Fruit fly (Drosophila melanogaster) Kc167 (cell line): ENCODE data around the gene Con.

Experiments used
- Myc ChIP-seq: fragments of >200 bp; optimal IDR thresholded peaks from 2 replicates; lab custom pipeline; 2017; ENCODE audit warnings: missing external identifiers
- Sin3A ChIP-seq: fragments of >200 bp; optimal IDR thresholded peaks from 2 replicates; lab custom pipeline; 2018; ENCODE audit warnings: missing external identifiers
- h ChIP-seq: fragments of >200 bp; optimal IDR thresholded peaks from 3 replicates; lab custom pipeline; 2018; ENCODE audit warnings: missing external identifiers
- insv ChIP-seq: fragments of >200 bp; optimal IDR thresholded peaks from 3 replicates; lab custom pipeline; 2018; ENCODE audit warnings: missing external identifiers
- psq ChIP-seq: fragments of >200 bp; optimal IDR thresholded peaks from 2 replicates; lab custom pipeline; 2017; ENCODE audit warnings: missing external identifiers
- ttk ChIP-seq: sonication (Bioruptor generic); optimal IDR thresholded peaks from 2 replicates; lab custom pipeline; 2017; ENCODE audit warnings: missing external identifiers

The Con gene

dm6 chr3L:4978945-4979344, 99.9 kb downstream of the Con start:
- TF ChIP-seq psq (lab: Kevin White, UChicago): no peak
- no peak for TF ChIP-seq Sin3A (lab: Kevin White, UChicago)
- TF ChIP-seq Myc (lab: Kevin White, UChicago): no peak
- TF ChIP-seq h (lab: Kevin White, UChicago): no peak
- TF ChIP-seq ttk (lab: Kevin White, UChicago): no peak
- no peak for TF ChIP-seq insv (lab: Kevin White, UChicago)

dm6 chr3L:4978041-4978440, 100.8 kb downstream of the Con start:
- TF ChIP-seq Myc (lab: Kevin White, UChicago) (no peak), Sin3A (lab: Kevin White, UChicago) (no peak), h (lab: Kevin White, UChicago) (no peak), insv (lab: Kevin White, UChicago) (no peak), ttk (lab: Kevin White, UChicago) (no peak), psq (lab: Kevin White, UChicago) (no peak)

DNA sequence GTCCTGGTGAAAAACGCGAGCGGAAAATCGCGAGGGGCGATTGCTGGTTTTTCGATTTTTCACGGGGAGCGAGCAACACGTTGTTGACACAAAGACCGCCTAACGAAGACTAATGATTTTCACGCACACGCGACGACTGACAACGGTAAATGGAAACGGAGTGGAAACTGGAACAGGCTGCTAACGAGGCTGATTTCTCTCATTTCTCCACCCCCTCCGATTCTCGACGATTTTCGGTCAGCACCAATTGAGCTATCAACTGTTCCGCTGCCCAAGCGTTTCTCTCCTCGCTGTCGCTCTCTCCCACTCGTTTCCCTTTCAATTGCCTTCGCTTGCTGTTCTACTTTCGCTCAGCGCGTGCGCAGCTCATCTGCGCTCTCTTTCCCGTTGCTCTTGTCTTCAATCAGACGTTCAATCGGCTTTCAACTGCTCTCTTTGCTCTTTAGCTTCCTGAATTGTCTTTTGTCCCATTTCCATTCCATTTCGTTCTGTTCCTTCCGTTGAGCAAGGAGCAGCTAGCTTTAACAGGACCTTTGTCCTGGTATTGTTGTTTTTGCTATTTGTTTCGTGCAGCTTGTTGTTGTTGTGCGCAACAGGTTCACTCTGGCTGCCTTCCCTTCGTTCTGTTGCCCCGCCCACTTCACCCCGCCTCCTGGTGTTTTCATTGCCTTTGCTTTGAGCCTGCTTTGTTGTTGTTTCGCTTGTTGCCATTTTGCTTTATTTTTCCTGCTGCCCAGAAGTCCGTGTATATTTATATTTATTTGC, 102.6 kb downstream of the Con start:
- TF ChIP-seq Myc (lab: Kevin White, UChicago) (no peak), h (lab: Kevin White, UChicago) (no peak)

DNA sequence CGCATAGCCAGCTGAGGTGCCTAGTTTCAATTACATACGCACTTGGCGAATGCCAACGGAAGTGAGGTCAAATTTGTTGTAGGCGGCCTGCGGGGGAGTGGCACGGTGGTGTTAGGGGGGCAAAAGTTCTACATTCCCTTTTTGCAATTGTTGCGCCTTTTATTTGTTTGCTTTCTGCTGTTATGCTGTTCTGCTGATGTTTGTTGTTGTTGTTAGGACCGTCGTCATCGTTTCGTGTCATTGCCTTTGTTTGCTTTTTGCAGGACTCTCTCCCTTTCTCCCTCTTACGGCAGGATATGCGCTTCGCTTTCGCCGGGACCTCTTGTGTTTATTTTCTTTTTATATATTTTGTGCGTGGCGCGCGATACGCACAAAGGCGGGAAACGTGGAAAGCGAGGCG, 109.5 kb downstream of the Con start:
- no peak for TF ChIP-seq Sin3A (lab: Kevin White, UChicago)
- TF ChIP-seq psq (lab: Kevin White, UChicago): no peak
- TF ChIP-seq Myc (lab: Kevin White, UChicago): no peak
- TF ChIP-seq h (lab: Kevin White, UChicago): no peak
- no peak for TF ChIP-seq insv (lab: Kevin White, UChicago)
- TF ChIP-seq ttk (lab: Kevin White, UChicago): no peak

DNA sequence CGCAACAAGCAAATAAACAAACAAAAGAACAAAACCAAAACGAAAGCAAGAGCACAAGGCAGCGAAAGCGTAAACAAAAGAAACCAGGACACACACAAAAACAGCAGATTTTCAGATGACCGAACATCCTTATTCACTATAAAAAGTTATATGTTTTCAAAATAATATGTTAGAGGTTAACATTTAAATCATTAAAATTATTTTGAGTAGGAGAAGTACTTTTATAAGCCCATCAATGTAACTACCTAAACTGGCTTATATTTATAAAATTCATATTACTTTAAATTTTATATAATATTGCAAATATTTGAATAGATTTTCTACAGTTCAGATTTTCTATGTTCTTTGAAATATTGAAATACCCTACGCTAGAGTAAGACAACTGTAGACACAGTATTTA, 112.1 kb downstream of the Con start:
- TF ChIP-seq h (lab: Kevin White, UChicago): no peak
- TF ChIP-seq psq (lab: Kevin White, UChicago): no peak
- no peak for TF ChIP-seq ttk (lab: Kevin White, UChicago)
- TF ChIP-seq Myc (lab: Kevin White, UChicago): no peak
- no peak for TF ChIP-seq insv (lab: Kevin White, UChicago)
- no peak for TF ChIP-seq Sin3A (lab: Kevin White, UChicago)

dm6 chr3L:4929781-4930180, 149.1 kb downstream of the Con start:
- no peak for TF ChIP-seq psq (lab: Kevin White, UChicago)
- TF ChIP-seq ttk (lab: Kevin White, UChicago): no peak
- no peak for TF ChIP-seq h (lab: Kevin White, UChicago)
- TF ChIP-seq insv (lab: Kevin White, UChicago): no peak
- TF ChIP-seq Myc (lab: Kevin White, UChicago): no peak
- no peak for TF ChIP-seq Sin3A (lab: Kevin White, UChicago)

DNA sequence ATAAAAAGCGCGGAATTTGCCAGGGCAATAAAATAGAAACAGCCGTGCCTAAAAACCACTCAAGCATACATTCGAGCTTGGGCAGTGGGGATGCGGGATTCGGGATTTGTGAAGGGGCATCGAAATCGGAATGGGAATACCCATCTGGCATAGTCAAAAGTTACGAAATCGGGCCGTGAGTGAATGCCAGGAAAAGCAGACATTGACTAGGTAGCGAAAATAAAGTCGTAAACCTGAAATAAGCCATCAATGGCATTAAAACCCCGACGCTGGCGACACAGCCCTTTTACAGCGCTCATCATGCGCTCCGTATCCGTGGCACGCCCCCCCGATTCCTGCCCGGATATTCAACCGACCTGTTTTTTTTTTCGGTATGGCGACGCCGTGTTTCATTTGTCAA, 154.2 kb downstream of the Con start:
- no peak for TF ChIP-seq h (lab: Kevin White, UChicago)
- no peak for TF ChIP-seq insv (lab: Kevin White, UChicago)
- TF ChIP-seq Sin3A (lab: Kevin White, UChicago): no peak

DNA sequence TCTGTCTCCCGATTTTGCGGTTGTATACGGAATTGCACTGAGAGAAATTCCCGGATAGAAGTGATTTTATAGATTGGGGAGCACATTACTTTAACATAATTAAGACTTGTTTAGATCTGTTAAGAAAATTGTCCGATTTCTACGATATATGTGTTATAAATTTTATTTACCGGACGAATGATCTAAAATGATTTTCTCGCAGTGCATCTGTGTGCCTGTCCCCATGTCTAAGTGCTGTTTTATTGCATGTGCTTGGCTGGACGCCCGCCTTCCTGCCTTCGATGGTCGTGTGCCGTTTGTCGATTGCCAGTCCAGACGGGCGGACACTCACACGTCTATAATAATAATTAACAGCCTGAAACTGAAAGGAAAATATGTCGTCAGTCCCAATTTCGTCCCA, 157.9 kb downstream of the Con start:
- TF ChIP-seq psq (lab: Kevin White, UChicago): no peak
- no peak for TF ChIP-seq h (lab: Kevin White, UChicago)
- TF ChIP-seq Myc (lab: Kevin White, UChicago): no peak

dm6 chr3L:4910068-4910467, 168.8 kb downstream of the Con start, which contains the start of gene Rh50:
TSS of gene Rh50 (plus strand) at chr3L:4910368.
- TF ChIP-seq insv (lab: Kevin White, UChicago) (no peak), psq (lab: Kevin White, UChicago) (no peak), h (lab: Kevin White, UChicago) (no peak)

dm6 chr3L:4899117-4899516, 179.7 kb downstream of the Con start:
- TF ChIP-seq psq (lab: Kevin White, UChicago) (no peak), Myc (lab: Kevin White, UChicago) (no peak), h (lab: Kevin White, UChicago) (no peak), insv (lab: Kevin White, UChicago) (no peak), Sin3A (lab: Kevin White, UChicago) (no peak), ttk (lab: Kevin White, UChicago) (no peak)

DNA sequence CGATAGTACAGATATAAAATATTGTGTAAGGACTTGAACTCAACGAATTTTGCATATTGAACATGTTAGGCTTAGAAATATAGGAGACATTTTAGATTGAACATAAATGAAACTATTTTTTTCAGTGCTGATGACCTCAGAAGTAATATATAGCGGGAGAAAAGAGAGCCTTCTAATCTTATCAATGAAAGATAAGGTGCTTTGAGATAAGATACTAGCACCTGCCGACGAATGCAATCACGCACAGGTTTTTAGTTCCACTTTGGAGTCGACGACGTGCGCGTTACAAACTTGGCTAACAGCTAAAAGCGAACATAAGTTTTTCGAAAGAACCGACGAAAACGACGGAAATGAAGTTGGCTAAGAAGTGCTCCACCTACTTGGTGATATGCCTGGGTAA, 180.2 kb downstream of the Con start, which contains the start of gene hoka:
Gene hoka, plus strand, starts transcription at position 254 of the 400 bp plus-strand sequence.
- TF ChIP-seq insv (lab: Kevin White, UChicago) (no peak), psq (lab: Kevin White, UChicago) (no peak), Sin3A (lab: Kevin White, UChicago) (no peak), ttk (lab: Kevin White, UChicago) (no peak), h (lab: Kevin White, UChicago) (no peak), Myc (lab: Kevin White, UChicago) (no peak)

dm6 chr3L:4896564-4896963, 182.3 kb downstream of the Con start, which contains the start of gene CG13705:
TSS of gene CG13705 (plus strand) at chr3L:4896864.
- no peak for TF ChIP-seq Myc (lab: Kevin White, UChicago)
